Worm (Caenorhabditis elegans) whole organism, young adult: ENCODE data around the gene ttr-41.

ENCODE experiments used
- D2030.7 ChIP-seq: fragments of 200-800 bp; sonication (Bioruptor generic); IDR thresholded peaks from 2 replicates; pipeline ENCODE4 v1.3.6; 2022; ENCODE audit warnings: missing genetic modification reagents, missing genetic modification characterization, missing compliant biosample characterization
- Y95B8A.8 ChIP-seq: fragments of 200-800 bp; sonication (Bioruptor generic); IDR thresholded peaks from 2 replicates; pipeline ENCODE4 v1.3.6; 2022; ENCODE audit warnings: missing genetic modification reagents, missing genetic modification characterization, missing compliant biosample characterization
- ama-1 ChIP-seq, 3 experiments: fragments of 150-350 bp in 1 of 3; sonication (generic microtip) in 2 of 3; optimal IDR thresholded peaks; 2 replicates each; lab custom pipeline; 2014 to 2018; ENCODE audit warnings: missing biosample characterization in 2 of 3, missing genetic modification characterization in 2 of 3, missing genetic modification reagents in 2 of 3

DNA sequence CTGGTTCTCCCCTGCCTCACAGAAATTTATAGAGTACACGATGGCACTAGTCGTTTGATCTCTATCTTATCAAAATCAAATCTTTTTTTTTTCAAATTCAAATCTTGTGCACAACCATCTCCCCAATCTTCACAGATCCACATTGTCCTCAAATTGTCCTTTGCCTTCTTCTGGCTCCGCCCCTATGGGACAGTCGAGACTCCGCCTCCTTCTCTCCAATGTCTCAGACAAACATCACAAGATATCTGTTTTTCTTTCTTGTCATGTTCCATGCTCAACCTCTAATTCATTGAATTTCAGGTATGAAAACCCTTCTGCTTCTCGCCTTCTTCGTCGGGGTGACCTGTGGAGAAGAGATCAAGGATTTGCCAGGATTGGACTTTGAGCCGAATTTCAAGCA, 9.7 kb upstream of the ttr-41 start, which contains the start of gene ctsa-1.1:
- no peak for TF ChIP-seq Y95B8A.8 (GFP tag; lab: Robert Waterston, UW)
- TF ChIP-seq D2030.7 (GFP tag; lab: Robert Waterston, UW) = no peak
- TF ChIP-seq ama-1 (optimal IDR thresholded peaks at IDR 0.05; lab: Kevin White, UChicago) = no peak
- TF ChIP-seq ama-1 (GFP tag; optimal IDR thresholded peaks at IDR 0.05; lab: Kevin White, UChicago) = no peak
